Worm (Caenorhabditis elegans): Measurements from ENCODE around the gene C28H8.5.

ce11 chrIII:5838159-5839046 is 45.7 kb upstream of the C28H8.5 start:
- TF ChIP-seq efl-3 (GFP tag; optimal IDR thresholded peaks at IDR 0.05) (no peak), grh-1 (GFP tag; IDR thresholded peaks at IDR 0.05) (no peak), dpl-1 (GFP tag; optimal IDR thresholded peaks at IDR 0.05) (no peak), lin-15B (tag; optimal IDR thresholded peaks at IDR 0.05) (no peak), unc-62 (GFP tag; optimal IDR thresholded peaks at IDR 0.05) (no peak), pqm-1 (tag; optimal IDR thresholded peaks at IDR 0.05) (no peak)

Data from whole organism, L1 larva.